Worm (Caenorhabditis elegans) whole organism, young adult: ENCODE measurements around the gene C25A8.2.

Experiments
- B0035.1 ChIP-seq: sonication (generic microtip); optimal IDR thresholded peaks from 2 replicates; lab custom pipeline; 2016; ENCODE audit warnings: missing genetic modification characterization, mild to moderate bottlenecking, missing compliant biosample characterization, missing genotype, missing genetic modification reagents
- B0261.1 ChIP-seq: sonication (generic microtip); optimal IDR thresholded peaks from 2 replicates; lab custom pipeline; 2016; ENCODE audit warnings: mild to moderate bottlenecking, missing genetic modification characterization, moderate library complexity, missing compliant biosample characterization
- B0336.3 ChIP-seq: fragments of 200-800 bp; sonication (Bioruptor generic); IDR thresholded peaks from 2 replicates; pipeline ENCODE4 v1.3.6; 2022; ENCODE audit warnings: missing genetic modification characterization, missing compliant biosample characterization
- F37B4.10 ChIP-seq: fragments of 200-800 bp; sonication (Bioruptor generic); IDR thresholded peaks from 2 replicates; pipeline ENCODE4 v1.3.6; 2022; ENCODE audit warnings: missing genetic modification characterization, missing compliant biosample characterization
- F39B2.1 ChIP-seq: fragments of 200-800 bp; sonication (Bioruptor generic); IDR thresholded peaks from 2 replicates; pipeline ENCODE4 v1.3.6; 2022; ENCODE audit warnings: missing genetic modification reagents, missing genetic modification characterization, missing compliant biosample characterization
- F49E8.2 ChIP-seq: sonication (generic microtip); optimal IDR thresholded peaks from 3 replicates; lab custom pipeline; 2017; ENCODE audit warnings: missing genetic modification characterization, mild to moderate bottlenecking, missing compliant biosample characterization, antibody characterized with exemption, moderate library complexity; ENCODE audit not compliant: insufficient read depth
- F57C9.4 ChIP-seq: sonication (generic microtip); optimal IDR thresholded peaks from 2 replicates; lab custom pipeline; 2017; ENCODE audit warnings: mild to moderate bottlenecking, missing genetic modification characterization, missing compliant biosample characterization
- K12H6.12 ChIP-seq: fragments of 200-800 bp; sonication (Bioruptor generic); optimal IDR thresholded peaks from 2 replicates; lab custom pipeline; 2018; ENCODE audit warnings: mild to moderate bottlenecking, missing genetic modification characterization, missing compliant biosample characterization
- T07F8.4 ChIP-seq: sonication (generic microtip); optimal IDR thresholded peaks from 2 replicates; lab custom pipeline; 2016; ENCODE audit warnings: mild to moderate bottlenecking, missing genetic modification characterization, moderate library complexity, missing compliant biosample characterization
- Y53G8AR.9 ChIP-seq: fragments of 200-800 bp; sonication (Bioruptor generic); conservative IDR thresholded peaks from 2 replicates; pipeline ENCODE4 v1.3.6; 2022; ENCODE audit warnings: missing genetic modification reagents, missing genetic modification characterization, missing compliant biosample characterization
- akir-1 ChIP-seq: fragments of 200-800 bp; sonication (Bioruptor generic); optimal IDR thresholded peaks from 2 replicates; lab custom pipeline; 2018; ENCODE audit warnings: mild to moderate bottlenecking, missing genetic modification characterization, moderate library complexity, missing compliant biosample characterization
- ama-1 ChIP-seq, 3 experiments: fragments of 150-350 bp in 1 of 3; sonication (generic microtip) in 2 of 3; optimal IDR thresholded peaks; 2 replicates each; lab custom pipeline; 2014 to 2018; ENCODE audit warnings: missing biosample characterization in 2 of 3, missing genetic modification characterization in 2 of 3, missing genetic modification reagents in 2 of 3
- aptf-2 ChIP-seq: fragments of 200-800 bp; sonication (Bioruptor generic); conservative IDR thresholded peaks from 2 replicates; pipeline ENCODE4 v1.3.6; 2022; ENCODE audit warnings: missing genetic modification reagents, missing genetic modification characterization, missing compliant biosample characterization
- athp-1 ChIP-seq: sonication (generic microtip); optimal IDR thresholded peaks from 2 replicates; lab custom pipeline; 2017; ENCODE audit warnings: mild to moderate bottlenecking, missing genetic modification characterization, missing compliant biosample characterization
- attf-6 ChIP-seq: fragments of 200-800 bp; sonication (Bioruptor generic); IDR thresholded peaks from 2 replicates; pipeline ENCODE4 v1.3.6; 2022; ENCODE audit warnings: missing genetic modification reagents, missing genetic modification characterization, missing compliant biosample characterization
- bed-2 ChIP-seq: fragments of 200-800 bp; sonication (Bioruptor generic); IDR thresholded peaks from 2 replicates; pipeline ENCODE4 v1.3.6; 2022; ENCODE audit warnings: missing genetic modification reagents, missing genetic modification characterization, missing compliant biosample characterization
- cebp-2 ChIP-seq: fragments of 200-800 bp; sonication (Bioruptor generic); IDR thresholded peaks from 2 replicates; pipeline ENCODE4 v1.3.6; 2022; ENCODE audit warnings: missing genetic modification characterization, missing compliant biosample characterization
- ceh-27 ChIP-seq: fragments of 200-800 bp; sonication (Bioruptor generic); optimal IDR thresholded peaks from 2 replicates; lab custom pipeline; 2018; ENCODE audit warnings: mild to moderate bottlenecking, missing genetic modification characterization, moderate library complexity, missing compliant biosample characterization
- ceh-79 ChIP-seq: sonication (generic microtip); optimal IDR thresholded peaks from 2 replicates; lab custom pipeline; 2017; ENCODE audit warnings: mild to moderate bottlenecking, missing genetic modification characterization, missing compliant biosample characterization
- chd-7 ChIP-seq: sonication (generic microtip); optimal IDR thresholded peaks from 2 replicates; lab custom pipeline; 2016; ENCODE audit warnings: mild to moderate bottlenecking, missing genetic modification characterization, moderate library complexity, missing compliant biosample characterization
- die-1 ChIP-seq: sonication (generic microtip); optimal IDR thresholded peaks from 2 replicates; lab custom pipeline; 2016; ENCODE audit warnings: missing genotype, mild to moderate bottlenecking, missing genetic modification characterization, missing compliant biosample characterization
- egl-18 ChIP-seq: fragments of 200-800 bp; sonication (Bioruptor generic); IDR thresholded peaks from 2 replicates; pipeline ENCODE4 v1.3.6; 2022; ENCODE audit warnings: missing genetic modification reagents, missing genetic modification characterization, missing compliant biosample characterization
- egl-44 ChIP-seq: fragments of 200-800 bp; sonication (Bioruptor generic); IDR thresholded peaks from 2 replicates; pipeline ENCODE4 v1.3.6; 2022; ENCODE audit warnings: missing genetic modification reagents, missing genetic modification characterization, missing compliant biosample characterization
- gei-17 ChIP-seq: fragments of 200-800 bp; sonication (Bioruptor generic); optimal IDR thresholded peaks from 2 replicates; lab custom pipeline; 2018; ENCODE audit warnings: mild to moderate bottlenecking, missing genetic modification characterization, missing compliant biosample characterization
- hlh-26 ChIP-seq: fragments of 200-800 bp; sonication (Bioruptor generic); conservative IDR thresholded peaks from 2 replicates; pipeline ENCODE4 v1.3.6; 2022; ENCODE audit warnings: missing genetic modification reagents, missing genetic modification characterization, missing compliant biosample characterization
- hmg-20 ChIP-seq: fragments of 200-800 bp; sonication (Bioruptor generic); IDR thresholded peaks from 2 replicates; pipeline ENCODE4 v1.3.6; 2022; ENCODE audit warnings: missing genetic modification reagents, missing genetic modification characterization, missing compliant biosample characterization
- hrde-1 ChIP-seq: sonication (generic microtip); optimal IDR thresholded peaks from 2 replicates; lab custom pipeline; 2016; ENCODE audit warnings: missing genetic modification characterization, mild to moderate bottlenecking, missing compliant biosample characterization, moderate library complexity, missing genotype, missing genetic modification reagents, borderline replicate concordance
- lin-35 ChIP-seq, 3 experiments: fragments of 150-350 bp in 2 of 3; sonication (generic microtip) in 1 of 3; optimal IDR thresholded peaks; 2 replicates each; lab custom pipeline; 2014 to 2018; ENCODE audit warnings: missing biosample characterization in 3 of 3, missing genetic modification characterization in 3 of 3, missing genetic modification reagents in 3 of 3
- lir-1 ChIP-seq: fragments of 200-800 bp; sonication (Bioruptor generic); conservative IDR thresholded peaks from 2 replicates; pipeline ENCODE4 v1.3.6; 2022; ENCODE audit warnings: missing genetic modification reagents, missing genetic modification characterization, missing compliant biosample characterization
- lsl-1 ChIP-seq: fragments of 200-800 bp; sonication (Bioruptor generic); optimal IDR thresholded peaks from 2 replicates; lab custom pipeline; 2018; ENCODE audit warnings: mild to moderate bottlenecking, missing genetic modification characterization, moderate library complexity, missing compliant biosample characterization
- lsy-27 ChIP-seq: sonication (generic microtip); optimal IDR thresholded peaks from 2 replicates; lab custom pipeline; 2017; ENCODE audit warnings: missing genetic modification characterization, mild to moderate bottlenecking, missing compliant biosample characterization, antibody characterized with exemption, missing genotype, borderline replicate concordance; ENCODE audit not compliant: insufficient read depth
- madf-6 ChIP-seq: fragments of 200-800 bp; sonication (Bioruptor generic); IDR thresholded peaks from 2 replicates; pipeline ENCODE4 v1.3.6; 2022; ENCODE audit warnings: missing genetic modification reagents, missing genetic modification characterization, missing compliant biosample characterization
- mcd-1 ChIP-seq: fragments of 200-800 bp; sonication (Bioruptor generic); IDR thresholded peaks from 2 replicates; pipeline ENCODE4 v1.3.6; 2022; ENCODE audit warnings: missing genetic modification reagents, missing genetic modification characterization, missing compliant biosample characterization
- pha-4 ChIP-seq: fragments of 150-350 bp; sonication (generic microtip); optimal IDR thresholded peaks from 2 replicates; lab custom pipeline; 2014; ENCODE audit warnings: missing biosample characterization, missing genetic modification reagents, missing genetic modification characterization
- rec-8 ChIP-seq, 2 experiments: sonication (generic microtip); optimal IDR thresholded peaks; 2 replicates each; lab custom pipeline; 2016; ENCODE audit warnings: mild to moderate bottlenecking in 2 of 2, missing genetic modification characterization in 2 of 2, missing genetic modification reagents in 2 of 2, missing genotype in 2 of 2, missing biosample characterization in 1 of 2, missing compliant biosample characterization in 1 of 2, moderate library complexity in 1 of 2
- sdz-38 ChIP-seq: sonication (generic microtip); optimal IDR thresholded peaks from 2 replicates; lab custom pipeline; 2016; ENCODE audit warnings: missing genotype, missing genetic modification characterization, missing compliant biosample characterization
- somi-1 ChIP-seq: fragments of 200-800 bp; sonication (Bioruptor generic); optimal IDR thresholded peaks from 2 replicates; lab custom pipeline; 2018; ENCODE audit warnings: mild to moderate bottlenecking, missing genetic modification characterization, missing compliant biosample characterization
- sptf-2 ChIP-seq: fragments of 200-800 bp; sonication (Bioruptor generic); optimal IDR thresholded peaks from 2 replicates; lab custom pipeline; 2018; ENCODE audit warnings: mild to moderate bottlenecking, missing genetic modification characterization, missing compliant biosample characterization
- tbp1 ChIP-seq: fragments of 200-800 bp; sonication (Bioruptor generic); optimal IDR thresholded peaks from 2 replicates; lab custom pipeline; 2018; ENCODE audit warnings: mild to moderate bottlenecking, missing genetic modification characterization, missing compliant biosample characterization
- unc-130 ChIP-seq: sonication (generic microtip); optimal IDR thresholded peaks from 2 replicates; lab custom pipeline; 2016; ENCODE audit warnings: missing genetic modification reagents, missing genetic modification characterization, missing compliant biosample characterization
- unc-62 ChIP-seq: fragments of 150-350 bp; optimal IDR thresholded peaks from 2 replicates; lab custom pipeline; 2014; ENCODE audit warnings: missing biosample characterization, missing genetic modification reagents, missing genetic modification characterization
- zfh-2 ChIP-seq: fragments of 200-800 bp; sonication (Bioruptor generic); conservative IDR thresholded peaks from 2 replicates; pipeline ENCODE4 v1.3.6; 2022; ENCODE audit warnings: missing genetic modification reagents, missing genetic modification characterization, missing compliant biosample characterization
- ztf-22 ChIP-seq: fragments of 200-800 bp; sonication (Bioruptor generic); optimal IDR thresholded peaks from 2 replicates; lab custom pipeline; 2018; ENCODE audit warnings: mild to moderate bottlenecking, missing genetic modification characterization, moderate library complexity, missing compliant biosample characterization
- ztf-28 ChIP-seq: fragments of 200-800 bp; sonication (Bioruptor generic); IDR thresholded peaks from 2 replicates; pipeline ENCODE4 v1.3.6; 2022; ENCODE audit warnings: missing genetic modification reagents, missing genetic modification characterization, missing compliant biosample characterization
- ztf-3 ChIP-seq: fragments of 200-800 bp; sonication (Bioruptor generic); optimal IDR thresholded peaks from 2 replicates; lab custom pipeline; 2018; ENCODE audit warnings: mild to moderate bottlenecking, missing genetic modification characterization, missing compliant biosample characterization
- ztf-6 ChIP-seq: fragments of 200-800 bp; sonication (Bioruptor generic); IDR thresholded peaks from 2 replicates; pipeline ENCODE4 v1.3.6; 2022; ENCODE audit warnings: missing genetic modification reagents, missing genetic modification characterization, missing compliant biosample characterization

C25A8.2 gene

DNA sequence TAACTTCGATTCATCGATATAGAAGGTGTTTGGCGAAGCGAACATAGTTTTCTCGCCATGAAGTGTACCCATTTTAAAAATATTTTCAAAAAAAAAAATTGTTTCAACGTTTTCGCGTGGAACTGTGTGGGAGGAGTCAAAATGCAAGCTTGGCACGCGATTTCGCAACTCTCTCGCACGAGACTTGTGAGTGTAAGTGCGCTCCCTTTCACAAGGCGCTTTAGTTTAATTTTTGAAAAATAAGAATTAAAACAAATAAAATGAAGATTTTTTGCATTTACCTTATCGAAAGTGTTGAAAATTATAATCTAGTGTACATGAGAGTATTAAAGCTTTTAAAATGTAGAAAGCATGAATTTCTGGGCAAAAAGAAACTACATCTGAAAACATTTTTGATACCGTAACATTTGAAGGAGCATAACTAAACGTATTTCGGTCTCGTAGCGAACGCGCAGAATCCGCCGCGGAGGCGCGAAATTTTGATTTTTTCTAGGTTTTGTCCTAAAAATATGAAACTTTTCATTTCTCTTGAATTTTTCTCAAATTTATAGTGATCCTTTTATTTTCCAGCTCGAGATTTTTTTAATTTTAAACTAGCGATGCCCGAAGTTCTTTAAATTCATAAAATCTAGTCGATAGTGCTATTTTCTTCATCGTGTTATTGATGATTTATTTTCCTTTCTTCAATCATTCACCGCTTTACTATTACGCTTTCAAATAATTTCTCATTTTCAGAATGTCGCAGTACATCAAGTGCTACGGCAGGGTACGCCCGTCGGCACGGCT, 30.0 kb downstream of the C25A8.2 start, which contains the start of the genes cogc-2 and klp-18 (continued):
- peak; percentile 78 for TF ChIP-seq athp-1 (tag; lab: Kevin White, UChicago)
- TF ChIP-seq lir-1 (GFP tag; lab: Robert Waterston, UW): peak; percentile 75
- peak; percentile 52 for TF ChIP-seq ceh-27 (GFP tag; lab: Kevin White, UChicago)
- peak; percentile 20 for TF ChIP-seq K12H6.12
- TF ChIP-seq F37B4.10: no peak
- peak; percentile 87 for TF ChIP-seq attf-6 (GFP tag; lab: Robert Waterston, UW)
- no peak for TF ChIP-seq bed-2 (GFP tag; lab: Robert Waterston, UW)
- no peak for TF ChIP-seq gei-17 (GFP tag; lab: Kevin White, UChicago)
- no peak for TF ChIP-seq cebp-2 (GFP tag; lab: Robert Waterston, UW)
- peak; percentile 10 for TF ChIP-seq chd-7
- TF ChIP-seq sptf-2 (GFP tag; lab: Kevin White, UChicago): no peak
- no peak for TF ChIP-seq die-1 (tag; lab: Kevin White, UChicago)
- TF ChIP-seq lsy-27: no peak
- TF ChIP-seq ztf-22 (GFP tag; lab: Kevin White, UChicago): no peak
- TF ChIP-seq F39B2.1: no peak
- no peak for TF ChIP-seq F57C9.4
- TF ChIP-seq hlh-26 (GFP tag; lab: Robert Waterston, UW): no peak
- no peak for TF ChIP-seq aptf-2 (GFP tag; lab: Robert Waterston, UW)
- peak; percentile 100 for TF ChIP-seq madf-6
- TF ChIP-seq ztf-3 (GFP tag; lab: Kevin White, UChicago): no peak
- TF ChIP-seq tbp1 (GFP tag; lab: Kevin White, UChicago): peak; percentile 62
- TF ChIP-seq Y53G8AR.9 (GFP tag; lab: Robert Waterston, UW): peak; percentile 47; the same call in 1 of the 2 replicates
- TF ChIP-seq somi-1: no peak
- TF ChIP-seq zfh-2 (GFP tag; lab: Robert Waterston, UW): no peak
- TF ChIP-seq ztf-6 (GFP tag; lab: Robert Waterston, UW): no peak
- TF ChIP-seq pha-4 (tag; lab: Kevin White, UChicago): peak; percentile 67
- TF ChIP-seq ztf-28 (GFP tag; lab: Robert Waterston, UW): peak; percentile 77
- peak; percentile 88 for TF ChIP-seq B0336.3 (GFP tag; lab: Robert Waterston, UW)
- TF ChIP-seq ama-1 (optimal IDR thresholded peaks at IDR 0.05; lab: Kevin White, UChicago): no peak
- TF ChIP-seq ama-1 (GFP tag; optimal IDR thresholded peaks at IDR 0.05; lab: Kevin White, UChicago): no peak
- no peak for TF ChIP-seq T07F8.4 (tag; lab: Kevin White, UChicago)
- TF ChIP-seq mcd-1 (GFP tag; lab: Robert Waterston, UW): peak; percentile 93
- TF ChIP-seq lin-35 (GFP tag; optimal IDR thresholded peaks at IDR 0.05; lab: Kevin White, UChicago): peak in 2 of 3 experiments; percentile 71 to 84
- TF ChIP-seq F49E8.2 (tag; lab: Kevin White, UChicago): peak; percentile 57
- TF ChIP-seq egl-18 (GFP tag; lab: Robert Waterston, UW): no peak
- TF ChIP-seq unc-62 (GFP tag; lab: Kevin White, UChicago): no peak
- TF ChIP-seq B0261.1 (tag; lab: Kevin White, UChicago): no peak
- TF ChIP-seq lsl-1 (GFP tag; lab: Kevin White, UChicago): peak; percentile 99
- no peak for TF ChIP-seq sdz-38
- TF ChIP-seq rec-8 (tag; optimal IDR thresholded peaks at IDR 0.05; lab: Kevin White, UChicago): no peak
- TF ChIP-seq egl-44 (GFP tag; lab: Robert Waterston, UW): no peak
- no peak for TF ChIP-seq B0035.1 (tag; lab: Kevin White, UChicago)
- TF ChIP-seq ceh-79 (tag; lab: Kevin White, UChicago): no peak
- TF ChIP-seq unc-130 (GFP tag; lab: Kevin White, UChicago): peak; percentile 85
- peak; percentile 82 for TF ChIP-seq hrde-1 (tag; lab: Kevin White, UChicago)
- no peak for TF ChIP-seq akir-1 (GFP tag; lab: Kevin White, UChicago)
- peak; percentile 26; the same call in 1 of the 2 replicates for TF ChIP-seq hmg-20
